Worm (Caenorhabditis elegans) whole organism, early embryonic: Measurements from ENCODE around the gene K10C8.4.

Source experiments
- B0310.2 ChIP-seq: sonication (generic microtip); optimal IDR thresholded peaks from 2 replicates; lab custom pipeline; 2016; ENCODE audit warnings: mild to moderate bottlenecking, missing genetic modification characterization, missing compliant biosample characterization
- F13C5.2 ChIP-seq: sonication (generic microtip); optimal IDR thresholded peaks from 2 replicates; lab custom pipeline; 2017; ENCODE audit warnings: mild to moderate bottlenecking, missing genetic modification characterization, inconsistent platforms, missing compliant biosample characterization
- aly-1 ChIP-seq: sonication (generic microtip); optimal IDR thresholded peaks from 2 replicates; lab custom pipeline; 2016; ENCODE audit warnings: missing genetic modification characterization, missing compliant biosample characterization
- ama-1 ChIP-seq: fragments of 150-350 bp; optimal IDR thresholded peaks from 2 replicates; lab custom pipeline; 2014
- ceh-13 ChIP-seq: fragments of 200-800 bp; sonication (Bioruptor generic); optimal IDR thresholded peaks from 2 replicates; lab custom pipeline; 2018; ENCODE audit warnings: mild to moderate bottlenecking, missing genetic modification characterization, missing compliant biosample characterization
- ceh-36 ChIP-seq: sonication (generic microtip); optimal IDR thresholded peaks from 2 replicates; lab custom pipeline; 2016; ENCODE audit warnings: missing genetic modification characterization, inconsistent platforms, missing compliant biosample characterization
- ets-7 ChIP-seq: sonication (generic microtip); optimal IDR thresholded peaks from 2 replicates; lab custom pipeline; 2016; ENCODE audit warnings: missing genotype, missing genetic modification characterization, missing compliant biosample characterization
- flt-1 ChIP-seq: fragments of 200-800 bp; sonication (Bioruptor generic); IDR thresholded peaks from 2 replicates; pipeline ENCODE4 v1.3.6; 2022; ENCODE audit warnings: missing genetic modification characterization, missing compliant biosample characterization
- hmbx-1 ChIP-seq: sonication (generic microtip); optimal IDR thresholded peaks from 2 replicates; lab custom pipeline; 2016; ENCODE audit warnings: mild to moderate bottlenecking, missing genetic modification characterization, missing compliant biosample characterization
- hmg-4 ChIP-seq: fragments of 200-800 bp; sonication (Bioruptor generic); optimal IDR thresholded peaks from 2 replicates; lab custom pipeline; 2018; ENCODE audit warnings: mild to moderate bottlenecking, missing genetic modification characterization, missing compliant biosample characterization
- hnd-1 ChIP-seq: sonication (generic microtip); optimal IDR thresholded peaks from 2 replicates; lab custom pipeline; 2016; ENCODE audit warnings: missing genetic modification characterization, missing compliant biosample characterization
- pes-1 ChIP-seq: fragments of 200-800 bp; sonication (Bioruptor generic); IDR thresholded peaks from 2 replicates; pipeline ENCODE4 v1.3.6; 2022; ENCODE audit warnings: missing genetic modification reagents, missing genetic modification characterization, missing compliant biosample characterization
- scrt-1 ChIP-seq: fragments of 200-800 bp; sonication (Bioruptor generic); IDR thresholded peaks from 2 replicates; pipeline ENCODE4 v1.3.6; 2022; ENCODE audit warnings: missing genetic modification characterization, missing compliant biosample characterization
- sea-1 ChIP-seq: fragments of 200-800 bp; sonication (Bioruptor generic); conservative IDR thresholded peaks from 2 replicates; pipeline ENCODE4 v1.3.6; 2022; ENCODE audit warnings: missing genetic modification characterization, missing compliant biosample characterization
- tbx-11 ChIP-seq: fragments of 200-800 bp; sonication (Bioruptor generic); IDR thresholded peaks from 2 replicates; pipeline ENCODE4 v1.3.6; 2022; ENCODE audit warnings: missing genetic modification characterization, missing compliant biosample characterization
- tbx-37 ChIP-seq: fragments of 200-800 bp; sonication (Bioruptor generic); conservative IDR thresholded peaks from 2 replicates; pipeline ENCODE4 v1.3.6; 2022; ENCODE audit warnings: missing genetic modification reagents, missing genetic modification characterization, missing compliant biosample characterization
- tra-4 ChIP-seq: sonication (generic microtip); optimal IDR thresholded peaks from 2 replicates; lab custom pipeline; 2017; ENCODE audit warnings: missing genetic modification characterization, missing compliant biosample characterization

The K10C8.4 gene

ce11 chrV:12695968-12696367 is at the start of gene K10C8.4:
Gene K10C8.4 (plus strand): TSS chrV:12696268.
- TF ChIP-seq ceh-13 (GFP tag; lab: Kevin White, UChicago) (no peak), scrt-1 (GFP tag; lab: Robert Waterston, UW) (no peak), hmbx-1 (tag; lab: Kevin White, UChicago) (no peak), ama-1 (lab: Kevin White, UChicago) (no peak), ceh-36 (no peak), tbx-37 (no peak), tra-4 (tag; lab: Kevin White, UChicago) (no peak), sea-1 (GFP tag; lab: Robert Waterston, UW) (no peak), pes-1 (no peak), F13C5.2 (no peak)

- TF ChIP-seq B0310.2 (tag; lab: Kevin White, UChicago) (no peak), tra-4 (tag; lab: Kevin White, UChicago) (no peak)
Observed at ce11 chrV:12649213-12649612, 46.9 kb upstream of the K10C8.4 start, which contains the start of gene gpa-9. Gene gpa-9 (minus strand): TSS chrV:12649313.

ce11 chrV:12649636-12650035 is 46.4 kb upstream of the K10C8.4 start, which contains the start of gene lin-25:
Gene lin-25 (plus strand): TSS chrV:12649925.
- TF ChIP-seq ceh-13 (GFP tag; lab: Kevin White, UChicago) = no peak
- TF ChIP-seq F13C5.2 = no peak
- TF ChIP-seq pes-1 = no peak
- no peak for TF ChIP-seq ceh-36
- no peak for TF ChIP-seq B0310.2 (tag; lab: Kevin White, UChicago)
- no peak for TF ChIP-seq tbx-11 (GFP tag; lab: Robert Waterston, UW)
- TF ChIP-seq hmbx-1 (tag; lab: Kevin White, UChicago) = no peak
- no peak for TF ChIP-seq sea-1 (GFP tag; lab: Robert Waterston, UW)

ce11 chrV:12658142-12658541 is 37.9 kb upstream of the K10C8.4 start, which contains the start of gene W05B10.6:
Gene W05B10.6 (minus strand): TSS chrV:12658242.
- no peak for TF ChIP-seq B0310.2 (tag; lab: Kevin White, UChicago)
- no peak for TF ChIP-seq F13C5.2
- no peak for TF ChIP-seq ceh-13 (GFP tag; lab: Kevin White, UChicago)
- no peak for TF ChIP-seq aly-1 (tag; lab: Kevin White, UChicago)
- no peak for TF ChIP-seq flt-1 (GFP tag; lab: Robert Waterston, UW)
- TF ChIP-seq hnd-1 (tag; lab: Kevin White, UChicago) = no peak
- TF ChIP-seq tbx-11 (GFP tag; lab: Robert Waterston, UW) = no peak

ce11 chrV:12659426-12659825 is 36.6 kb upstream of the K10C8.4 start, which contains the start of gene ccch-3:
Gene ccch-3 (minus strand): TSS chrV:12659687.
- TF ChIP-seq flt-1 (GFP tag; lab: Robert Waterston, UW) (no peak), hmbx-1 (tag; lab: Kevin White, UChicago) (no peak), ets-7 (tag; lab: Kevin White, UChicago) (no peak), ceh-36 (no peak), hmg-4 (GFP tag; lab: Kevin White, UChicago) (no peak), F13C5.2 (no peak), ama-1 (lab: Kevin White, UChicago) (no peak), tbx-11 (GFP tag; lab: Robert Waterston, UW) (no peak), aly-1 (tag; lab: Kevin White, UChicago) (no peak), scrt-1 (GFP tag; lab: Robert Waterston, UW) (no peak), tbx-37 (no peak), sea-1 (GFP tag; lab: Robert Waterston, UW) (no peak)

ce11 chrV:12660280-12660818 is 35.7 kb upstream of the K10C8.4 start, which contains the start of gene his-74:
Gene his-74 (minus strand): TSS chrV:12660330.
- no peak for TF ChIP-seq sea-1 (GFP tag; lab: Robert Waterston, UW)

- no peak for TF ChIP-seq ets-7 (tag; lab: Kevin White, UChicago)
Observed at ce11 chrV:12661619-12662018, 34.4 kb upstream of the K10C8.4 start, which contains the start of gene W05B10.3. Gene W05B10.3 (minus strand): TSS chrV:12661719.

ce11 chrV:12663386-12663785 is 32.7 kb upstream of the K10C8.4 start:
- TF ChIP-seq B0310.2 (tag; lab: Kevin White, UChicago) = no peak

ce11 chrV:12667397-12667796 is 28.7 kb upstream of the K10C8.4 start:
- TF ChIP-seq hmbx-1 (tag; lab: Kevin White, UChicago) = no peak
- TF ChIP-seq ceh-36 = no peak
- no peak for TF ChIP-seq tra-4 (tag; lab: Kevin White, UChicago)
- TF ChIP-seq tbx-37 = no peak
- TF ChIP-seq F13C5.2 = no peak
- TF ChIP-seq aly-1 (tag; lab: Kevin White, UChicago) = no peak
- no peak for TF ChIP-seq pes-1
- TF ChIP-seq scrt-1 (GFP tag; lab: Robert Waterston, UW) = no peak
- TF ChIP-seq ceh-13 (GFP tag; lab: Kevin White, UChicago) = no peak
